Fruit fly (Drosophila melanogaster) whole organism, embryonic: ENCODE results near the gene CG14984.

ENCODE experiments used
- CG10462 ChIP-seq: fragments of 200-800 bp; sonication (Bioruptor generic); optimal IDR thresholded peaks from 2 replicates; lab custom pipeline; 2016; ENCODE audit warnings: missing biosample characterization, missing genetic modification characterization
- CG11696 ChIP-seq: fragments of 200-800 bp; sonication (Bioruptor generic); IDR thresholded peaks from 2 replicates; pipeline ENCODE4 v1.3.6; 2022; ENCODE audit warnings: missing biosample characterization, missing genetic modification characterization
- CG14050 ChIP-seq: fragments of 200-800 bp; sonication (Bioruptor generic); IDR thresholded peaks from 3 replicates; pipeline ENCODE4 v1.3.6; 2022; ENCODE audit warnings: missing biosample characterization, missing genetic modification characterization
- CG14860 ChIP-seq: fragments of 200-800 bp; sonication (Bioruptor generic); IDR thresholded peaks from 3 replicates; pipeline ENCODE4 v1.3.6; 2022; ENCODE audit warnings: missing biosample characterization, missing genetic modification characterization; ENCODE audit not compliant: partially characterized antibody
- CG1529 ChIP-seq: fragments of 200-800 bp; sonication (Bioruptor generic); optimal IDR thresholded peaks from 3 replicates; lab custom pipeline; 2018; ENCODE audit warnings: missing biosample characterization, missing genetic modification characterization
- CG18262 ChIP-seq: fragments of 200-800 bp; optimal IDR thresholded peaks from 3 replicates; lab custom pipeline; 2019; ENCODE audit warnings: missing biosample characterization, mild to moderate bottlenecking, missing genetic modification characterization, moderate library complexity
- CG1832 ChIP-seq: fragments of 200-800 bp; sonication (Bioruptor generic); optimal IDR thresholded peaks from 2 replicates; lab custom pipeline; 2017; ENCODE audit warnings: missing biosample characterization, mild to moderate bottlenecking, missing genetic modification characterization, inconsistent platforms
- CG2889 ChIP-seq: fragments of 200-800 bp; sonication (Bioruptor generic); IDR thresholded peaks from 3 replicates; pipeline ENCODE4 v1.3.6; 2022; ENCODE audit warnings: missing biosample characterization, missing genetic modification characterization
- CG30431 ChIP-seq: fragments of 200-800 bp; sonication (Bioruptor generic); optimal IDR thresholded peaks from 2 replicates; lab custom pipeline; 2017; ENCODE audit warnings: missing biosample characterization, missing genetic modification characterization
- CG32767 ChIP-seq: fragments of 200-800 bp; sonication (Bioruptor generic); IDR thresholded peaks from 2 replicates; pipeline ENCODE4 v1.3.6; 2022; ENCODE audit warnings: missing biosample characterization, missing genetic modification characterization
- CG33213 ChIP-seq: fragments of 200-800 bp; sonication (Bioruptor generic); optimal IDR thresholded peaks from 3 replicates; lab custom pipeline; 2016; ENCODE audit warnings: missing biosample characterization, missing genetic modification characterization
- CG4282 ChIP-seq: fragments of 200-800 bp; sonication (Bioruptor generic); optimal IDR thresholded peaks from 2 replicates; lab custom pipeline; 2016; ENCODE audit warnings: missing biosample characterization, missing genetic modification characterization
- CG4820 ChIP-seq: fragments of 200-800 bp; sonication (Bioruptor generic); optimal IDR thresholded peaks from 3 replicates; lab custom pipeline; 2016; ENCODE audit warnings: missing biosample characterization, missing genetic modification characterization
- CG6654 ChIP-seq: fragments of 200-800 bp; sonication (Bioruptor generic); optimal IDR thresholded peaks from 2 replicates; lab custom pipeline; 2017; ENCODE audit warnings: missing biosample characterization, mild to moderate bottlenecking, missing genetic modification characterization
- CG6813 ChIP-seq: fragments of 200-800 bp; sonication (Bioruptor generic); optimal IDR thresholded peaks from 2 replicates; lab custom pipeline; 2017; ENCODE audit warnings: missing biosample characterization, missing genetic modification characterization, mild to moderate bottlenecking, moderate library complexity, missing genetic modification reagents
- CG7963 ChIP-seq: fragments of 200-800 bp; sonication (Bioruptor generic); IDR thresholded peaks from 3 replicates; pipeline ENCODE4 v1.3.6; 2022; ENCODE audit warnings: missing biosample characterization, missing genetic modification characterization; ENCODE audit not compliant: partially characterized antibody
- CG7987 ChIP-seq: fragments of 200-800 bp; sonication (Bioruptor generic); optimal IDR thresholded peaks from 2 replicates; lab custom pipeline; 2018; ENCODE audit warnings: missing biosample characterization, mild to moderate bottlenecking, missing genetic modification characterization, moderate library complexity
- CG9876 ChIP-seq: fragments of 200-800 bp; sonication (Bioruptor generic); optimal IDR thresholded peaks from 2 replicates; lab custom pipeline; 2016; ENCODE audit warnings: missing biosample characterization, missing genetic modification characterization
- CrebB ChIP-seq: fragments of 200-800 bp; sonication (Bioruptor generic); optimal IDR thresholded peaks from 3 replicates; lab custom pipeline; 2018; ENCODE audit warnings: missing biosample characterization, mild to moderate bottlenecking, missing genetic modification characterization
- Dfd ChIP-seq, 2 experiments: fragments of >200 bp; optimal IDR thresholded peaks; 2 replicates each; lab custom pipeline; 2017; ENCODE audit warnings: missing biosample characterization in 2 of 2, missing genetic modification characterization in 2 of 2
- Dll ChIP-seq: fragments of 200-800 bp; sonication (Bioruptor generic); IDR thresholded peaks from 4 replicates; pipeline ENCODE4 v1.3.6; 2022; ENCODE audit warnings: missing biosample characterization, missing genetic modification characterization; ENCODE audit not compliant: partially characterized antibody
- Fer1 ChIP-seq: fragments of 200-800 bp; sonication (Bioruptor generic); optimal IDR thresholded peaks from 2 replicates; lab custom pipeline; 2017; ENCODE audit warnings: missing biosample characterization, mild to moderate bottlenecking, missing genetic modification characterization
- HLHmδ ChIP-seq: fragments of 200-800 bp; sonication (Bioruptor generic); optimal IDR thresholded peaks from 2 replicates; lab custom pipeline; 2018; ENCODE audit warnings: missing biosample characterization, mild to moderate bottlenecking, missing genetic modification characterization, moderate library complexity
- Hmr ChIP-seq: fragments of 200-800 bp; sonication (Bioruptor generic); optimal IDR thresholded peaks from 3 replicates; lab custom pipeline; 2017; ENCODE audit warnings: mild to moderate bottlenecking, missing biosample characterization, missing genetic modification reagents, missing genetic modification characterization
- Hmx ChIP-seq: fragments of 200-800 bp; sonication (Bioruptor generic); optimal IDR thresholded peaks from 2 replicates; lab custom pipeline; 2016; ENCODE audit warnings: missing biosample characterization, missing genetic modification characterization
- Hr39 ChIP-seq: fragments of >200 bp; optimal IDR thresholded peaks from 2 replicates; lab custom pipeline; 2017
- Hsf ChIP-seq: fragments of 200-800 bp; sonication (Bioruptor generic); optimal IDR thresholded peaks from 3 replicates; lab custom pipeline; 2016; ENCODE audit warnings: missing biosample characterization, missing genetic modification characterization
- Lim3 ChIP-seq: fragments of 200-800 bp; sonication (Bioruptor generic); IDR thresholded peaks from 2 replicates; pipeline ENCODE4 v1.3.6; 2022; ENCODE audit warnings: missing biosample characterization, missing genetic modification characterization
- Mad ChIP-seq: fragments of 200-800 bp; sonication (Bioruptor generic); optimal IDR thresholded peaks from 2 replicates; lab custom pipeline; 2016; ENCODE audit warnings: missing biosample characterization, missing genetic modification characterization
- PHDP ChIP-seq: fragments of 200-800 bp; sonication (Bioruptor generic); optimal IDR thresholded peaks from 3 replicates; lab custom pipeline; 2018; ENCODE audit warnings: missing biosample characterization, mild to moderate bottlenecking, missing genetic modification characterization, moderate library complexity
- Six4 ChIP-seq: fragments of 200-800 bp; sonication (Bioruptor generic); optimal IDR thresholded peaks from 2 replicates; lab custom pipeline; 2016; ENCODE audit warnings: missing biosample characterization, missing genetic modification characterization
- Sox100B ChIP-seq: fragments of 200-800 bp; sonication (Bioruptor generic); optimal IDR thresholded peaks from 3 replicates; lab custom pipeline; 2018; ENCODE audit warnings: missing biosample characterization, mild to moderate bottlenecking, missing genetic modification characterization
- Sox102F ChIP-seq: fragments of 200-800 bp; sonication (Bioruptor generic); optimal IDR thresholded peaks from 2 replicates; lab custom pipeline; 2018; ENCODE audit warnings: missing biosample characterization, mild to moderate bottlenecking, missing genetic modification characterization, moderate library complexity
- br ChIP-seq: fragments of >200 bp; optimal IDR thresholded peaks from 2 replicates; lab custom pipeline; 2017
- crp ChIP-seq, 2 experiments: fragments of 200-800 bp; sonication (Bioruptor generic); optimal IDR thresholded peaks; 2 replicates in 1 of 2; 3 replicates in 1 of 2; lab custom pipeline; 2017; ENCODE audit warnings: missing biosample characterization in 2 of 2, missing genetic modification characterization in 2 of 2, mild to moderate bottlenecking in 1 of 2, moderate library complexity in 1 of 2
- disco-r ChIP-seq: fragments of 200-800 bp; sonication (Bioruptor generic); optimal IDR thresholded peaks from 2 replicates; lab custom pipeline; 2016; ENCODE audit warnings: missing biosample characterization, missing genetic modification characterization
- exex ChIP-seq: fragments of 200-800 bp; sonication (Bioruptor generic); optimal IDR thresholded peaks from 4 replicates; lab custom pipeline; 2018; ENCODE audit warnings: missing biosample characterization, mild to moderate bottlenecking, missing genetic modification characterization, moderate library complexity
- eyg ChIP-seq: fragments of 200-800 bp; sonication (Bioruptor generic); optimal IDR thresholded peaks from 3 replicates; lab custom pipeline; 2016; ENCODE audit warnings: missing biosample characterization, missing genetic modification characterization
- fu2 ChIP-seq: fragments of 200-800 bp; sonication (Bioruptor generic); optimal IDR thresholded peaks from 2 replicates; lab custom pipeline; 2016; ENCODE audit warnings: missing biosample characterization, missing genetic modification characterization
- gro ChIP-seq: fragments of 200-800 bp; sonication (Bioruptor generic); optimal IDR thresholded peaks from 2 replicates; lab custom pipeline; 2016; ENCODE audit warnings: missing biosample characterization, missing genetic modification characterization
- h ChIP-seq: fragments of >200 bp; optimal IDR thresholded peaks from 2 replicates; lab custom pipeline; 2017
- luna ChIP-seq: fragments of 200-800 bp; sonication (Bioruptor generic); optimal IDR thresholded peaks from 2 replicates; lab custom pipeline; 2016; ENCODE audit warnings: missing biosample characterization, missing genetic modification characterization
- nmo ChIP-seq: fragments of 200-800 bp; sonication (Bioruptor generic); optimal IDR thresholded peaks from 2 replicates; lab custom pipeline; 2018; ENCODE audit warnings: missing biosample characterization, mild to moderate bottlenecking, missing genetic modification characterization, moderate library complexity
- odd ChIP-seq: fragments of 200-800 bp; sonication (Bioruptor generic); optimal IDR thresholded peaks from 2 replicates; lab custom pipeline; 2017; ENCODE audit warnings: missing biosample characterization, mild to moderate bottlenecking, missing genetic modification characterization
- pum ChIP-seq: fragments of 200-800 bp; sonication (Bioruptor generic); optimal IDR thresholded peaks from 2 replicates; lab custom pipeline; 2016; ENCODE audit warnings: missing biosample characterization, missing genetic modification characterization
- repo ChIP-seq: fragments of 200-800 bp; sonication (Bioruptor generic); optimal IDR thresholded peaks from 2 replicates; lab custom pipeline; 2016; ENCODE audit warnings: missing biosample characterization, missing genetic modification characterization
- tna ChIP-seq: fragments of 200-800 bp; sonication (Bioruptor generic); IDR thresholded peaks from 2 replicates; pipeline ENCODE4 v1.3.6; 2022; ENCODE audit warnings: missing biosample characterization, missing genetic modification characterization; ENCODE audit not compliant: partially characterized antibody
- trem ChIP-seq: fragments of 200-800 bp; optimal IDR thresholded peaks from 3 replicates; lab custom pipeline; 2019; ENCODE audit warnings: missing biosample characterization, mild to moderate bottlenecking, missing genetic modification characterization, moderate library complexity
- wek ChIP-seq: fragments of 200-800 bp; sonication (Bioruptor generic); optimal IDR thresholded peaks from 3 replicates; lab custom pipeline; 2018; ENCODE audit warnings: missing biosample characterization, mild to moderate bottlenecking, missing genetic modification characterization, moderate library complexity
- wor ChIP-seq: fragments of 200-800 bp; sonication (Bioruptor generic); IDR thresholded peaks from 2 replicates; pipeline ENCODE4 v1.3.6; 2022; ENCODE audit warnings: missing biosample characterization, missing genetic modification characterization

CG14984 gene

DNA sequence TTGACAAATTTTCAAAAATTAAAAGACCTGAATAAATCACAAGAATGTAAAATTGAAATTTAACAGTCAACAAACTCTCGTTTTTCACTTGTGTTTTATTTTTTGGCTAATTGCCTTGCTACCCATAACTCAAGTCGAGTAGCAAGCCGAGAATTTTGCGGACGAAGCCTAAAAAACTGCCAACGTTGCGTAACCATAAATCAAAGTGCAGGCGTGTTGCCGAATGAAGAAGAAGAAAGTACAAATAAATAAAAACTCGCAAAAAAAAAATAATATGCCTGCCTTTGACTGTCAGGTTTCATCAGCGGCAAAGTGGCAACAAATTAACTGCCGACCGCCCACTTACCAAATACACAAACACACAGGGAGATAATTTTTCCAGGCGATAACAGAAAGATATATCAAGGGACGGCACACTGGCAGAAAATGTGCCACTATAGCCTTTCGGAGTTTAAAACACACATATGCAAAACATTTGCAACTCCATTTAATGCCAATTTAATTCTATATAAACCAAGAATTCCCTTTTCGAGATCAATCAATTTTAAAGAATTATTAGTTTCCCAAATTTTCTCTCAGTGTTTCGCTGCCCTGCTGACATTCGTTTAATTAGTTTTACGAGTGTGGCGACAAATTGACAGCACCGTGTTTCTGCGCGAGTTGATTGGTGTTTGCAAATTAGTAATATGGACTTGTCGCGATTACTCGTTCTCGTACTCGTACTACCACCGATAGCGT, 24.0 kb downstream of the CG14984 start (continued):
- TF ChIP-seq CG11696 (GFP tag; lab: Robert Waterston, UW) (peak; percentile 55), CG6654 (peak; percentile 49), CG14050 (peak; percentile 82), Dll (GFP tag; lab: Robert Waterston, UW) (no peak), nmo (GFP tag; lab: Kevin White, UChicago) (peak; percentile 82), CG18262 (tag; lab: Kevin White, UChicago) (no peak), repo (GFP tag; lab: Kevin White, UChicago) (peak; percentile 65), CG30431 (GFP tag; lab: Kevin White, UChicago) (peak; percentile 62), Hr39 (lab: Kevin White, UChicago) (no peak), h (lab: Kevin White, UChicago) (no peak), gro (GFP tag; lab: Kevin White, UChicago) (peak; percentile 93), CG1529 (GFP tag; lab: Kevin White, UChicago) (peak; percentile 56), CrebB (peak; percentile 85), fu2 (GFP tag; lab: Kevin White, UChicago) (peak; percentile 90), Mad (GFP tag; lab: Kevin White, UChicago) (peak; percentile 53), CG4282 (GFP tag; lab: Kevin White, UChicago) (peak; percentile 72), HLHmδ (no peak), trem (tag; lab: Kevin White, UChicago) (no peak), crp (GFP tag; optimal IDR thresholded peaks at IDR 0.05; lab: Kevin White, UChicago) (peak in 1 of 2 experiments; percentile 37), CG2889 (GFP tag; lab: Robert Waterston, UW) (peak; percentile 89), odd (GFP tag; lab: Kevin White, UChicago) (peak; percentile 64), CG32767 (GFP tag; lab: Robert Waterston, UW) (peak; percentile 75; the same call in 1 of the 2 replicates), disco-r (peak; percentile 67), CG33213 (GFP tag; lab: Kevin White, UChicago) (peak; percentile 74), Hmx (peak; percentile 57), CG7963 (GFP tag; lab: Robert Waterston, UW) (no peak), CG4820 (GFP tag; lab: Kevin White, UChicago) (peak; percentile 72), Hmr (GFP tag; lab: Kevin White, UChicago) (peak; percentile 92), exex (tag; lab: Kevin White, UChicago) (peak; percentile 92), CG1832 (GFP tag; lab: Kevin White, UChicago) (no peak), Hsf (peak; percentile 88), wor (peak; percentile 72), wek (GFP tag; lab: Kevin White, UChicago) (peak; percentile 56), CG7987 (GFP tag; lab: Kevin White, UChicago) (peak; percentile 42), CG14860 (GFP tag; lab: Robert Waterston, UW) (no peak), Dfd (GFP tag; optimal IDR thresholded peaks at IDR 0.05; lab: Kevin White, UChicago) (no peak), br (lab: Kevin White, UChicago) (no peak), tna (no peak), eyg (GFP tag; lab: Kevin White, UChicago) (peak; percentile 67), PHDP (tag; lab: Kevin White, UChicago) (peak; percentile 92), CG6813 (GFP tag; lab: Kevin White, UChicago) (peak; percentile 77), Sox100B (GFP tag; lab: Kevin White, UChicago) (peak; percentile 66), Fer1 (GFP tag; lab: Kevin White, UChicago) (peak; percentile 93), Lim3 (peak; percentile 81), pum (GFP tag; lab: Kevin White, UChicago) (peak; percentile 69), luna (GFP tag; lab: Kevin White, UChicago) (peak; percentile 59), Six4 (peak; percentile 55), CG9876 (GFP tag; lab: Kevin White, UChicago) (peak; percentile 81), CG10462 (GFP tag; lab: Kevin White, UChicago) (peak; percentile 54), Sox102F (GFP tag; lab: Kevin White, UChicago) (peak; percentile 87)
